Fruit fly (Drosophila melanogaster) whole organism, embryonic: ENCODE data around the gene wda.
A peak's percentile ranks its signal among the peaks of the same experiment; 100 is the strongest.

ENCODE experiments used
- Atf6 ChIP-seq: fragments of 200-800 bp; sonication (Bioruptor generic); IDR thresholded peaks from 2 replicates; pipeline ENCODE4 v1.3.6; 2022; ENCODE audit warnings: missing biosample characterization, missing genetic modification characterization
- Blimp-1 ChIP-seq: fragments of 200-800 bp; sonication (Bioruptor generic); optimal IDR thresholded peaks from 3 replicates; lab custom pipeline; 2018; ENCODE audit warnings: missing biosample characterization, missing genetic modification characterization, mild to moderate bottlenecking, moderate library complexity, missing genetic modification reagents
- BtbVII ChIP-seq: fragments of 200-800 bp; sonication (Bioruptor generic); optimal IDR thresholded peaks from 3 replicates; lab custom pipeline; 2017; ENCODE audit warnings: missing biosample characterization, mild to moderate bottlenecking, missing genetic modification characterization
- CG10274 ChIP-seq: fragments of 200-800 bp; sonication (Bioruptor generic); optimal IDR thresholded peaks from 3 replicates; lab custom pipeline; 2017; ENCODE audit warnings: missing biosample characterization, mild to moderate bottlenecking, missing genetic modification characterization
- CG10543 ChIP-seq: fragments of 200-800 bp; sonication (Bioruptor generic); optimal IDR thresholded peaks from 3 replicates; lab custom pipeline; 2017; ENCODE audit warnings: missing biosample characterization, mild to moderate bottlenecking, missing genetic modification characterization, moderate library complexity
- CG11456 ChIP-seq: fragments of 200-800 bp; sonication (Bioruptor generic); IDR thresholded peaks from 3 replicates; pipeline ENCODE4 v1.3.6; 2022; ENCODE audit warnings: missing biosample characterization, missing genetic modification characterization
- CG12769 ChIP-seq: fragments of 200-800 bp; sonication (Bioruptor generic); optimal IDR thresholded peaks from 2 replicates; lab custom pipeline; 2019; ENCODE audit warnings: missing biosample characterization, mild to moderate bottlenecking, missing genetic modification characterization, moderate library complexity
- CG15479 ChIP-seq: fragments of 200-800 bp; sonication (Bioruptor generic); optimal IDR thresholded peaks from 3 replicates; lab custom pipeline; 2019; ENCODE audit warnings: missing biosample characterization, mild to moderate bottlenecking, missing genetic modification characterization, moderate library complexity
- CG16813 ChIP-seq: fragments of 200-800 bp; sonication (Bioruptor generic); IDR thresholded peaks from 3 replicates; pipeline ENCODE4 v1.3.6; 2022; ENCODE audit warnings: missing biosample characterization, missing genetic modification characterization; ENCODE audit not compliant: partially characterized antibody
- CG2120 ChIP-seq: fragments of 200-800 bp; sonication (Bioruptor generic); optimal IDR thresholded peaks from 3 replicates; lab custom pipeline; 2016; ENCODE audit warnings: missing biosample characterization, missing genetic modification characterization
- CG2199 ChIP-seq: fragments of 200-800 bp; sonication (Bioruptor generic); IDR thresholded peaks from 3 replicates; pipeline ENCODE4 v1.3.6; 2022; ENCODE audit warnings: missing biosample characterization, missing genetic modification characterization
- CG3065 ChIP-seq: fragments of 200-800 bp; sonication (Bioruptor generic); optimal IDR thresholded peaks from 2 replicates; lab custom pipeline; 2016; ENCODE audit warnings: missing biosample characterization, missing genetic modification characterization
- CG3281 ChIP-seq: fragments of 200-800 bp; sonication (Bioruptor generic); optimal IDR thresholded peaks from 3 replicates; lab custom pipeline; 2017; ENCODE audit warnings: missing biosample characterization, mild to moderate bottlenecking, missing genetic modification characterization
- CG3726 ChIP-seq: fragments of 200-800 bp; sonication (Bioruptor generic); IDR thresholded peaks from 3 replicates; pipeline ENCODE4, ENCODE4 v1.3.6; 2022; ENCODE audit warnings: missing biosample characterization, missing genetic modification characterization
- CG3995 ChIP-seq: fragments of 200-800 bp; sonication (Bioruptor generic); optimal IDR thresholded peaks from 3 replicates; lab custom pipeline; 2016; ENCODE audit warnings: missing biosample characterization, missing genetic modification characterization
- CG4282 ChIP-seq: fragments of 200-800 bp; sonication (Bioruptor generic); optimal IDR thresholded peaks from 2 replicates; lab custom pipeline; 2016; ENCODE audit warnings: missing biosample characterization, missing genetic modification characterization
- CG5180 ChIP-seq: fragments of 200-800 bp; sonication (Bioruptor generic); optimal IDR thresholded peaks from 3 replicates; lab custom pipeline; 2017; ENCODE audit warnings: missing biosample characterization, missing genetic modification characterization, mild to moderate bottlenecking, moderate library complexity, missing genetic modification reagents
- CG6854 ChIP-seq: fragments of 200-800 bp; sonication (Bioruptor generic); optimal IDR thresholded peaks from 3 replicates; lab custom pipeline; 2017; ENCODE audit warnings: missing biosample characterization, mild to moderate bottlenecking, missing genetic modification characterization
- CG8478 ChIP-seq: fragments of >200 bp; optimal IDR thresholded peaks from 2 replicates; lab custom pipeline; 2018
- CG8944 ChIP-seq: fragments of 200-800 bp; sonication (Bioruptor generic); optimal IDR thresholded peaks from 3 replicates; lab custom pipeline; 2016; ENCODE audit warnings: missing biosample characterization, missing genetic modification characterization
- CG9876 ChIP-seq: fragments of 200-800 bp; sonication (Bioruptor generic); optimal IDR thresholded peaks from 2 replicates; lab custom pipeline; 2016; ENCODE audit warnings: missing biosample characterization, missing genetic modification characterization
- D19B ChIP-seq: fragments of 200-800 bp; sonication (Bioruptor generic); optimal IDR thresholded peaks from 2 replicates; lab custom pipeline; 2017; ENCODE audit warnings: missing biosample characterization, mild to moderate bottlenecking, missing genetic modification characterization
- Doc2 ChIP-seq: fragments of 200-800 bp; sonication (Bioruptor generic); IDR thresholded peaks from 2 replicates; pipeline ENCODE4 v1.3.6; 2022; ENCODE audit warnings: missing biosample characterization, missing genetic modification characterization
- HHEX ChIP-seq: fragments of 200-800 bp; sonication (Bioruptor generic); optimal IDR thresholded peaks from 3 replicates; lab custom pipeline; 2017; ENCODE audit warnings: missing biosample characterization, mild to moderate bottlenecking, missing genetic modification characterization, missing genetic modification reagents
- Med ChIP-seq: fragments of 200-800 bp; sonication (Bioruptor generic); peaks from one replicate; lab custom pipeline; 2016; ENCODE audit warnings: missing biosample characterization, missing genetic modification characterization, mild to moderate bottlenecking, inconsistent platforms, moderate library complexity
- NFAT ChIP-seq: fragments of 200-800 bp; sonication (Bioruptor generic); IDR thresholded peaks from 2 replicates; pipeline ENCODE4 v1.3.6; 2022; ENCODE audit warnings: missing biosample characterization, missing genetic modification characterization
- Nf-YB ChIP-seq: fragments of 200-800 bp; sonication (Bioruptor generic); optimal IDR thresholded peaks from 3 replicates; lab custom pipeline; 2019; ENCODE audit warnings: missing biosample characterization, mild to moderate bottlenecking, missing genetic modification characterization, moderate library complexity
- Nf-YC ChIP-seq: fragments of 200-800 bp; optimal IDR thresholded peaks from 3 replicates; lab custom pipeline; 2019; ENCODE audit warnings: missing biosample characterization, mild to moderate bottlenecking, missing genetic modification characterization, moderate library complexity
- Optix ChIP-seq: fragments of 200-800 bp; sonication (Bioruptor generic); IDR thresholded peaks from 3 replicates; pipeline ENCODE4 v1.3.6; 2022; ENCODE audit warnings: missing biosample characterization, missing genetic modification characterization
- Spps ChIP-seq: fragments of 200-800 bp; sonication (Bioruptor generic); optimal IDR thresholded peaks from 2 replicates; lab custom pipeline; 2018; ENCODE audit warnings: missing biosample characterization, mild to moderate bottlenecking, missing genetic modification characterization
- Trl ChIP-seq, 3 experiments: fragments of >200 bp in 2 of 3; fragments of 200-800 bp in 1 of 3; sonication (Bioruptor generic) in 1 of 3; optimal IDR thresholded peaks; 2 replicates in 1 of 3; 3 replicates in 2 of 3; lab custom pipeline; 2016 to 2017; ENCODE audit warnings: missing biosample characterization in 1 of 3, missing genetic modification characterization in 1 of 3
- abd-A ChIP-seq: fragments of 200-800 bp; sonication (Bioruptor generic); optimal IDR thresholded peaks from 3 replicates; lab custom pipeline; 2019; ENCODE audit warnings: missing biosample characterization, mild to moderate bottlenecking, missing genetic modification characterization, moderate library complexity
- ac ChIP-seq: fragments of 200-800 bp; sonication (Bioruptor generic); optimal IDR thresholded peaks from 3 replicates; lab custom pipeline; 2017; ENCODE audit warnings: missing biosample characterization, mild to moderate bottlenecking, missing genetic modification characterization
- chinmo ChIP-seq: fragments of 200-800 bp; sonication (Bioruptor generic); IDR thresholded peaks from 4 replicates; pipeline ENCODE4 v1.3.6; 2022; ENCODE audit warnings: missing biosample characterization, missing genetic modification characterization; ENCODE audit not compliant: partially characterized antibody
- ci ChIP-seq: fragments of 200-800 bp; sonication (Bioruptor generic); IDR thresholded peaks from 3 replicates; pipeline ENCODE4 v1.3.6; 2022; ENCODE audit warnings: missing biosample characterization, missing genetic modification characterization
- emc ChIP-seq: fragments of 200-800 bp; sonication (Bioruptor generic); optimal IDR thresholded peaks from 2 replicates; lab custom pipeline; 2016; ENCODE audit warnings: missing biosample characterization, missing genetic modification characterization
- hkb ChIP-seq, 2 experiments: fragments of 200-800 bp in 1 of 2; fragments of >200 bp in 1 of 2; sonication (Bioruptor generic) in 1 of 2; IDR thresholded peaks in 1 of 2; optimal IDR thresholded peaks in 1 of 2; 2 replicates each; pipeline versions ENCODE4 v1.3.6 to Lab custom; 2017 to 2022; ENCODE audit warnings: missing biosample characterization in 1 of 2, missing genetic modification characterization in 1 of 2
- insv ChIP-seq, 2 experiments: fragments of 200-800 bp; sonication (Bioruptor generic); optimal IDR thresholded peaks; 3 replicates each; lab custom pipeline; 2016 to 2018; ENCODE audit warnings: missing biosample characterization in 2 of 2, missing genetic modification characterization in 2 of 2
- kah ChIP-seq: fragments of 200-800 bp; sonication (Bioruptor generic); optimal IDR thresholded peaks from 2 replicates; lab custom pipeline; 2018; ENCODE audit warnings: missing biosample characterization, mild to moderate bottlenecking, missing genetic modification characterization
- kni ChIP-seq: fragments of 200-800 bp; sonication (Bioruptor generic); optimal IDR thresholded peaks from 3 replicates; lab custom pipeline; 2017; ENCODE audit warnings: mild to moderate bottlenecking, missing biosample characterization, missing genetic modification reagents, missing genetic modification characterization
- pros ChIP-seq: fragments of 200-800 bp; sonication (Bioruptor generic); optimal IDR thresholded peaks from 3 replicates; lab custom pipeline; 2019; ENCODE audit warnings: missing biosample characterization, mild to moderate bottlenecking, missing genetic modification characterization, moderate library complexity
- psq ChIP-seq: fragments of 200-800 bp; sonication (Bioruptor generic); optimal IDR thresholded peaks from 2 replicates; lab custom pipeline; 2017; ENCODE audit warnings: missing biosample characterization, missing genetic modification characterization
- repo ChIP-seq: fragments of 200-800 bp; sonication (Bioruptor generic); optimal IDR thresholded peaks from 2 replicates; lab custom pipeline; 2016; ENCODE audit warnings: missing biosample characterization, missing genetic modification characterization
- row ChIP-seq: fragments of 200-800 bp; sonication (Bioruptor generic); IDR thresholded peaks from 3 replicates; pipeline ENCODE4 v1.3.6; 2022; ENCODE audit warnings: missing biosample characterization, missing genetic modification characterization
- sim ChIP-seq: fragments of 200-800 bp; sonication (Bioruptor generic); IDR thresholded peaks from 2 replicates; pipeline ENCODE4 v1.3.6; 2022; ENCODE audit warnings: missing biosample characterization, missing genetic modification characterization

Gene wda

dm6 chr3R:23278704-23279379 lies 21.0 kb upstream of the wda start (continued):
- no peak for TF ChIP-seq CG8944 (GFP tag; lab: Kevin White, UChicago)
- peak; percentile 27 for TF ChIP-seq Nf-YC (tag; lab: Kevin White, UChicago)
- no peak for TF ChIP-seq D19B
- no peak for TF ChIP-seq Spps (tag; lab: Kevin White, UChicago)
- no peak for TF ChIP-seq CG2120 (GFP tag; lab: Kevin White, UChicago)
- peak; percentile 0 for TF ChIP-seq ac (GFP tag; lab: Kevin White, UChicago)
- TF ChIP-seq Med (GFP tag; lab: Kevin White, UChicago) = peak; percentile 33
- TF ChIP-seq hkb (optimal IDR thresholded peaks at IDR 0.05; lab: Kevin White, UChicago) = no peak
- peak; percentile 23; the same call in 1 of the 2 replicates for TF ChIP-seq hkb (GFP tag; IDR thresholded peaks at IDR 0.05; lab: Robert Waterston, UW)
- peak; percentile 98 for TF ChIP-seq CG5180
- TF ChIP-seq CG8478 (lab: Kevin White, UChicago) = peak; percentile 36
- no peak for TF ChIP-seq Optix (GFP tag; lab: Robert Waterston, UW)
- TF ChIP-seq kni (GFP tag; lab: Kevin White, UChicago) = peak; percentile 2
- TF ChIP-seq Nf-YB (GFP tag; lab: Kevin White, UChicago) = no peak
- TF ChIP-seq CG16813 = no peak
- TF ChIP-seq Trl (optimal IDR thresholded peaks at IDR 0.05; lab: Kevin White, UChicago) = peak; percentile 48 to 50
- TF ChIP-seq Trl (GFP tag; optimal IDR thresholded peaks at IDR 0.05; lab: Kevin White, UChicago) = no peak
- TF ChIP-seq insv (GFP tag; optimal IDR thresholded peaks at IDR 0.05; lab: Kevin White, UChicago) = peak; percentile 2 to 85
- no peak for TF ChIP-seq CG11456 (GFP tag; lab: Robert Waterston, UW)
- no peak for TF ChIP-seq row (GFP tag; lab: Robert Waterston, UW)
- TF ChIP-seq abd-A (tag; lab: Kevin White, UChicago) = peak; percentile 57
- peak; percentile 87 for TF ChIP-seq CG15479
- TF ChIP-seq CG3065 = no peak
- no peak for TF ChIP-seq CG9876 (GFP tag; lab: Kevin White, UChicago)
- no peak for TF ChIP-seq NFAT
- TF ChIP-seq CG4282 (GFP tag; lab: Kevin White, UChicago) = no peak
- 0 out of 4 replicates have a peak, but pooled peaks have one; percentile 53 for TF ChIP-seq chinmo (GFP tag; lab: Robert Waterston, UW)
- TF ChIP-seq CG3995 (GFP tag; lab: Kevin White, UChicago) = no peak
- no peak for TF ChIP-seq emc (GFP tag; lab: Kevin White, UChicago)

- peak; percentile 92 for TF ChIP-seq CG2199 (GFP tag; lab: Robert Waterston, UW)
- TF ChIP-seq HHEX (GFP tag; lab: Kevin White, UChicago) = no peak
Measured at dm6 chr3R:23260569-23260968, 2.7 kb upstream of the wda start.

dm6 chr3R:23258524-23258923 lies 637 bp upstream of the wda start:
- TF ChIP-seq BtbVII (GFP tag; lab: Kevin White, UChicago) (no peak), CG6854 (GFP tag; lab: Kevin White, UChicago) (no peak), CG3726 (no peak), Atf6 (GFP tag; lab: Robert Waterston, UW) (no peak), CG12769 (no peak), CG10543 (no peak), CG10274 (GFP tag; lab: Kevin White, UChicago) (no peak), psq (GFP tag; lab: Kevin White, UChicago) (no peak), Doc2 (GFP tag; lab: Robert Waterston, UW) (no peak), ci (no peak), repo (GFP tag; lab: Kevin White, UChicago) (no peak), Blimp-1 (GFP tag; lab: Kevin White, UChicago) (peak; percentile 77), kah (GFP tag; lab: Kevin White, UChicago) (peak; percentile 69), CG8478 (lab: Kevin White, UChicago) (no peak), sim (GFP tag; lab: Robert Waterston, UW) (no peak), CG3281 (GFP tag; lab: Kevin White, UChicago) (no peak), pros (no peak)
